Worm (Caenorhabditis elegans): ENCODE results near the gene C05C10.3.

Gene C05C10.3

ce11 chrII:9951846-9952245, 15.2 kb upstream of the C05C10.3 start:
- no peak for TF ChIP-seq unc-62 (GFP tag; optimal IDR thresholded peaks at IDR 0.05)

ce11 chrII:9948662-9949061, 12.0 kb upstream of the C05C10.3 start:
- no peak for TF ChIP-seq unc-62 (GFP tag; optimal IDR thresholded peaks at IDR 0.05)

ce11 chrII:9943837-9944236, 7.1 kb upstream of the C05C10.3 start, which contains the start of gene flad-1:
Gene flad-1 (plus strand): TSS chrII:9944137.
- no peak for TF ChIP-seq unc-62 (GFP tag; optimal IDR thresholded peaks at IDR 0.05)

- no peak for TF ChIP-seq unc-62 (GFP tag; optimal IDR thresholded peaks at IDR 0.05)
Measured at ce11 chrII:9943246-9943645, 6.6 kb upstream of the C05C10.3 start.

ce11 chrII:9940430-9940829, 3.7 kb upstream of the C05C10.3 start, which contains the start of gene ufd-3:
Gene ufd-3 (plus strand): TSS chrII:9940753.
- TF ChIP-seq unc-62 (GFP tag; optimal IDR thresholded peaks at IDR 0.05), result no peak

ce11 chrII:9938877-9939276, 2.2 kb upstream of the C05C10.3 start, which contains the start of the genes C05C10.7 and C05C10.5:
Gene C05C10.7 (minus strand): TSS chrII:9938971.
Gene C05C10.5 (plus strand): TSS chrII:9939040.
- TF ChIP-seq unc-62 (GFP tag; optimal IDR thresholded peaks at IDR 0.05), result no peak

- no peak for TF ChIP-seq unc-62 (GFP tag; optimal IDR thresholded peaks at IDR 0.05)
Measured at ce11 chrII:9937611-9938010, 918 bp upstream of the C05C10.3 start.

ce11 chrII:9935664-9936063, 1.0 kb downstream of the C05C10.3 start:
- no peak for TF ChIP-seq unc-62 (GFP tag; optimal IDR thresholded peaks at IDR 0.05)

- no peak for TF ChIP-seq unc-62 (GFP tag; optimal IDR thresholded peaks at IDR 0.05)
Measured at ce11 chrII:9935044-9935599, 1.6 kb downstream of the C05C10.3 start.

- no peak for TF ChIP-seq unc-62 (GFP tag; optimal IDR thresholded peaks at IDR 0.05)
Measured at ce11 chrII:9934570-9934969, 2.1 kb downstream of the C05C10.3 start.

ce11 chrII:9933947-9934383, 2.7 kb downstream of the C05C10.3 start:
- no peak for TF ChIP-seq unc-62 (GFP tag; optimal IDR thresholded peaks at IDR 0.05)

- TF ChIP-seq unc-62 (GFP tag; optimal IDR thresholded peaks at IDR 0.05), result no peak
Measured at ce11 chrII:9931476-9931875, 5.2 kb downstream of the C05C10.3 start, which contains the start of gene pho-11. Gene pho-11 (plus strand): TSS chrII:9931849.

ce11 chrII:9931012-9931411, 5.7 kb downstream of the C05C10.3 start:
- TF ChIP-seq unc-62 (GFP tag; optimal IDR thresholded peaks at IDR 0.05), result no peak

ce11 chrII:9928470-9928869, 8.2 kb downstream of the C05C10.3 start:
- TF ChIP-seq unc-62 (GFP tag; optimal IDR thresholded peaks at IDR 0.05), result no peak

ce11 chrII:9921622-9922269, 14.9 kb downstream of the C05C10.3 start, which contains the start of gene C05C10.2:
Gene C05C10.2 (plus strand): TSS chrII:9922219.
- TF ChIP-seq unc-62 (GFP tag; optimal IDR thresholded peaks at IDR 0.05), result no peak

- no peak for TF ChIP-seq unc-62 (GFP tag; optimal IDR thresholded peaks at IDR 0.05)
Measured at ce11 chrII:9920468-9920867, 16.2 kb downstream of the C05C10.3 start, which contains the start of gene pho-10. Gene pho-10 (minus strand): TSS chrII:9920568.

- no peak for TF ChIP-seq unc-62 (GFP tag; optimal IDR thresholded peaks at IDR 0.05)
Measured at ce11 chrII:9917904-9918303, 18.8 kb downstream of the C05C10.3 start, which contains the start of gene C05C10.8. Gene C05C10.8 (minus strand): TSS chrII:9918004.

Data from whole organism, dauer.